Worm (Caenorhabditis elegans) whole organism, L2 larva: ENCODE data around the gene pqn-75.

Source experiments
- alr-1 ChIP-seq: fragments of 150-350 bp; optimal IDR thresholded peaks from 2 replicates; lab custom pipeline; 2014; ENCODE audit warnings: missing biosample characterization, missing genetic modification characterization
- elt-3 ChIP-seq: sonication (generic microtip); optimal IDR thresholded peaks from 2 replicates; lab custom pipeline; 2017; ENCODE audit warnings: missing biosample characterization, missing genetic modification characterization
- mab-5 ChIP-seq: fragments of 150-350 bp; optimal IDR thresholded peaks from 2 replicates; lab custom pipeline; 2014; ENCODE audit warnings: missing biosample characterization, missing genetic modification characterization
- nhr-11 ChIP-seq: fragments of 150-350 bp; optimal IDR thresholded peaks from 2 replicates; lab custom pipeline; 2014; ENCODE audit warnings: missing biosample characterization, missing genetic modification characterization
- nhr-237 ChIP-seq: fragments of 150-350 bp; optimal IDR thresholded peaks from 2 replicates; lab custom pipeline; 2014; ENCODE audit warnings: missing biosample characterization, missing genetic modification characterization
- nhr-25 ChIP-seq: fragments of 150-350 bp; sonication (generic microtip); optimal IDR thresholded peaks from 3 replicates; lab custom pipeline; 2014; ENCODE audit warnings: missing biosample characterization, missing genetic modification characterization
- unc-39 ChIP-seq: fragments of 150-350 bp; optimal IDR thresholded peaks from 2 replicates; lab custom pipeline; 2014; ENCODE audit warnings: missing biosample characterization, missing genetic modification characterization
- ztf-4 ChIP-seq: fragments of 150-350 bp; optimal IDR thresholded peaks from 2 replicates; lab custom pipeline; 2014; ENCODE audit warnings: missing biosample characterization, missing genetic modification characterization

DNA sequence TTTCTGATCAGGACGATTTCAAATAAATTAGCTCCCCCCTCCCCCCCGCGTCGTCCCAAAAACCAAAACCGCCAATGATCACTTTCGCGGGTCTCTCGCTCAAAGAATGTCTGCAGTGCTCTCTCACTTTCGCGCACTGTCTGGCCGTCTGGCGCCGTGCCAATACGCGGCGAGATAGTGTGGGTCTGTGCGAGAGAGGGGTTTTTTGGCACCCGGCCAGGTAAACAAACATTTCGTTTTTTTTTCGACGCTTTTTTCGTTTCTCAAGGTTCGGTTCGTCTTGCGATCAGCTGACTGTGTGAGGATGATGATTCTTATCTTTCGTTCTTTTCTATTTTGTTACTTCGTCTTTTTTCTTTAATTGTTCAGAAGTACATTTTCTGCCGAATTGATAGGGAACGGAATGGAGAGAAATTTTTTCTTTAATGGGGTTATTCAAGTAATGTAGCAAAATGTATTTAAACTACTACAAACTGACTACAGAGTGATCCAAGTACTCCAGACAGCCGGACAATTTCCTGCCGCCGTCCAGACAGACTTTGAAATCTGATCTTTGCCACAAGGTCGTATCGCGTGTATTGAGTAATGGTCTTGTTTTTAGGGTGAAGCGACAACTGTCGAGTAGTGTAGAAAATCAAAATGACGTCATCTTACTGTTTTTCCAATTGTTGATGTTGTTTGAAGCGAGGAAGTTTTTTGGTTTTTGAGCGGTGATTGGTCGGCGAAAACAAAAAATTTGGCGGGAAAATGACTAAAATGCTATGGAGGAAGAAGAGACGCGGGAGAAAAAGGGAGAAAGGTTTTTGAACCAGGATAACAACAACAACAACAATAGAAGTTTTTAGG lies 47.7 kb upstream of the pqn-75 start:
- TF ChIP-seq nhr-11 (tag; lab: Kevin White, UChicago) (no peak), nhr-237 (tag; lab: Kevin White, UChicago) (no peak), ztf-4 (no peak), mab-5 (tag; lab: Kevin White, UChicago) (peak; percentile 6), alr-1 (tag; lab: Kevin White, UChicago) (no peak), nhr-25 (tag; lab: Kevin White, UChicago) (peak; percentile 86), elt-3 (tag; lab: Kevin White, UChicago) (no peak), unc-39 (tag; lab: Kevin White, UChicago) (no peak)
